Worm (Caenorhabditis elegans) whole organism, midembryonic: ENCODE data around the gene C26F1.3.

Experiments used
- flt-1 ChIP-seq: fragments of 200-800 bp; sonication (Bioruptor generic); IDR thresholded peaks from 2 replicates; pipeline ENCODE4 v1.3.6; 2022; ENCODE audit warnings: missing genetic modification characterization, missing compliant biosample characterization
- ztf-23 ChIP-seq: fragments of 200-800 bp; sonication (Bioruptor generic); IDR thresholded peaks from 2 replicates; pipeline ENCODE4 v1.3.6; 2022; ENCODE audit warnings: missing genetic modification reagents, missing genetic modification characterization, missing compliant biosample characterization

DNA sequence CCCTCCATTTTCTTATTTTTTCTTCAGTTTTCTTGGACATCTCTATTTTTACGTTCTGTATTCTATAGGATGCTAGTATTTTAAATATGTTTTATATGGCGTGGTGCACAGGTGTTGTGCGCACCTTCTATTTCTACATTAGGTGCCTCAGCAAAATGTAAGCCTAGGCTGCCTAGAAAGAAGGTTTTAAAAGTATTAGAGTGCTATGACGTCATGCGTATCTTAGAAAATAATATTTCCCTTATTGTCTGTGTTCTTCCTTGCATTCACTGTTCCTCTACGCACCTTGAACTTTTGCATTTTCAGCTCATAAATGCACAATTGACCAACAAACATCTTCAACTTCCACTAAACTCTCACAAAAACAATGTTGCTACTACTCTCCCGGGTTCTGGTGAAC is 6.1 kb upstream of the C26F1.3 start, which contains the start of gene frpr-3:
- TF ChIP-seq flt-1, result no peak
- TF ChIP-seq ztf-23 (GFP tag; lab: Robert Waterston, UW), result no peak
